Worm (Caenorhabditis elegans): ENCODE measurements around the gene C17H12.37.

- TF ChIP-seq ama-1 (optimal IDR thresholded peaks at IDR 0.05) (no peak), Y22D7AL.16 (tag; optimal IDR thresholded peaks at IDR 0.05) (no peak), pag-3 (tag; optimal IDR thresholded peaks at IDR 0.05; ENCODE audit: borderline replicate concordance) (no peak), F13H6.1 (tag; optimal IDR thresholded peaks at IDR 0.05) (no peak), dve-1 (tag; optimal IDR thresholded peaks at IDR 0.05) (no peak), elt-4 (tag; optimal IDR thresholded peaks at IDR 0.05) (no peak), che-1 (tag; optimal IDR thresholded peaks at IDR 0.05) (no peak), pha-4 (tag; optimal IDR thresholded peaks at IDR 0.05) (no peak), dmd-4 (tag; optimal IDR thresholded peaks at IDR 0.05; ENCODE audit: borderline replicate concordance) (no peak), sdc-2 (tag; optimal IDR thresholded peaks at IDR 0.05) (no peak), ztf-16 (tag; optimal IDR thresholded peaks at IDR 0.05) (no peak), nhr-232 (tag; optimal IDR thresholded peaks at IDR 0.05) (no peak), fkh-10 (GFP tag; optimal IDR thresholded peaks at IDR 0.05) (no peak)
These were observed 29.8 kb downstream of the C17H12.37 start for ce11 chrIV:6834705-6835104.

All from whole organism, late embryonic.